Fruit fly (Drosophila melanogaster): Measurements from ENCODE around the gene 5-HT2A.

The 5-HT2A gene

DNA sequence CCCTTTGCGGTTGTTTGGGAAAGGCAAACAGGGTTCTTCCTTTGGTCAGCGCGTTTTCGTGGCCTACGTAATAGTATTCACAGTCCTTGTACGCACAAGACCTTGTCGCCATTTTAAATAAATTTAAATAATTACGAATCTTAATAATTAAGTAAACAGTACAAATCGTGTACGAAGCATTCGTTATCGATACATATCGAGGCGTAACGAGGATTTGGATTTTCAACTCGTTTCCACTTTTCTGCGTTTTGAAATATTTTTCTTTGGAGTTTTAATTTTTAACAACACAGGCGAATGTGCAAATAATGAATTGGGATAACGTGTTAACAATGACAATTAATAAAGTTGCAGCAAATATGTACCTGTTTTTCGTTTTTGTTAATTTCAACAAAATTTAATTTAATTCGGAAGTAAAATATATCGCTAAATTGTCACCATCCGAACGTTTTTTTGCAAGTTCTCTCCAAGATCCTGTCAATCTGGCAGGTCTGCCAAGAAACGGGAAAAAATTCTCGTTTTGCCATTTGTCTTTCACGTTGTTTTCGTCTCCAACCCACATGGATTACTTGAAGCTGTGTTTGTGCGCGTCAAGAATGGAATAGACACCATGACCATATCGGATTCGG is 32.9 kb downstream of the 5-HT2A start, which contains the start of the genes Dlip2 and rpk (continued):
- no peak for TF ChIP-seq Dfd (GFP tag; optimal IDR thresholded peaks at IDR 0.05)
- no peak for TF ChIP-seq ac (GFP tag; optimal IDR thresholded peaks at IDR 0.05)
- no peak for TF ChIP-seq Side (GFP tag; optimal IDR thresholded peaks at IDR 0.05)
- TF ChIP-seq sc (optimal IDR thresholded peaks at IDR 0.05): no peak
- no peak for TF ChIP-seq sc (GFP tag; optimal IDR thresholded peaks at IDR 0.05)
- no peak for TF ChIP-seq CG18476 (GFP tag; optimal IDR thresholded peaks at IDR 0.05)
- TF ChIP-seq CG7987 (GFP tag; optimal IDR thresholded peaks at IDR 0.05): no peak
- peak; percentile 66 for TF ChIP-seq CG2116 (GFP tag; optimal IDR thresholded peaks at IDR 0.05)
- no peak for TF ChIP-seq Hr51 (GFP tag; optimal IDR thresholded peaks at IDR 0.05)
- no peak for TF ChIP-seq CG34422 (GFP tag; IDR thresholded peaks at IDR 0.05)
- TF ChIP-seq CG12769 (tag; optimal IDR thresholded peaks at IDR 0.05): no peak
- no peak for TF ChIP-seq sens-2 (GFP tag; IDR thresholded peaks at IDR 0.05)
- TF ChIP-seq en (GFP tag; optimal IDR thresholded peaks at IDR 0.05): no peak
- no peak for TF ChIP-seq Usf (GFP tag; optimal IDR thresholded peaks at IDR 0.05)
- TF ChIP-seq wek (GFP tag; optimal IDR thresholded peaks at IDR 0.05): no peak
- TF ChIP-seq ro (GFP tag; IDR thresholded peaks at IDR 0.05): no peak
- TF ChIP-seq BEAF-32 (GFP tag; optimal IDR thresholded peaks at IDR 0.05): peak; percentile 87
- TF ChIP-seq zen (tag; optimal IDR thresholded peaks at IDR 0.05): peak; percentile 44
- no peak for TF ChIP-seq gcm2 (GFP tag; optimal IDR thresholded peaks at IDR 0.05)
- no peak for TF ChIP-seq CG33557 (GFP tag; optimal IDR thresholded peaks at IDR 0.05)
- TF ChIP-seq trh (GFP tag; optimal IDR thresholded peaks at IDR 0.05): no peak
- TF ChIP-seq nerfin-1 (tag; optimal IDR thresholded peaks at IDR 0.05): no peak
- no peak for TF ChIP-seq CG4404 (GFP tag; IDR thresholded peaks at IDR 0.05)
- TF ChIP-seq CG10431 (GFP tag; optimal IDR thresholded peaks at IDR 0.05): no peak
- no peak for TF ChIP-seq fd102C (GFP tag; optimal IDR thresholded peaks at IDR 0.05)
- no peak for TF ChIP-seq Hr3 (GFP tag; optimal IDR thresholded peaks at IDR 0.05)
- TF ChIP-seq CG13894 (tag; optimal IDR thresholded peaks at IDR 0.05): no peak
- no peak for TF ChIP-seq TFAM (GFP tag; optimal IDR thresholded peaks at IDR 0.05)
- TF ChIP-seq ash1 (GFP tag; optimal IDR thresholded peaks at IDR 0.05): no peak
- TF ChIP-seq CTCF (GFP tag; optimal IDR thresholded peaks at IDR 0.05): no peak
- no peak for TF ChIP-seq BtbVII (GFP tag; optimal IDR thresholded peaks at IDR 0.05)
- TF ChIP-seq Rfx (GFP tag; IDR thresholded peaks at IDR 0.05): 0 out of 2 replicates have a peak, but pooled peaks have one; percentile 18
- TF ChIP-seq CG4707 (GFP tag; optimal IDR thresholded peaks at IDR 0.05): no peak
- TF ChIP-seq CG33213 (GFP tag; optimal IDR thresholded peaks at IDR 0.05): no peak
- no peak for TF ChIP-seq CG4730 (GFP tag; IDR thresholded peaks at IDR 0.05)
- peak; percentile 25 for TF ChIP-seq CG9797 (GFP tag; optimal IDR thresholded peaks at IDR 0.05)
- peak; percentile 70; the same call in 1 of the 3 replicates for TF ChIP-seq mld (GFP tag; IDR thresholded peaks at IDR 0.05; ENCODE audit: partially characterized antibody)
- TF ChIP-seq Med (GFP tag): peak; percentile 55
- no peak for TF ChIP-seq ase (GFP tag; IDR thresholded peaks at IDR 0.05)
- TF ChIP-seq CG14710 (tag; optimal IDR thresholded peaks at IDR 0.05): peak; percentile 42
- TF ChIP-seq Vsx1 (GFP tag; optimal IDR thresholded peaks at IDR 0.05): no peak
- TF ChIP-seq NfI (GFP tag; optimal IDR thresholded peaks at IDR 0.05): no peak
- TF ChIP-seq ara (GFP tag; IDR thresholded peaks at IDR 0.05): no peak
- peak; percentile 49 for TF ChIP-seq pzg (GFP tag; optimal IDR thresholded peaks at IDR 0.05)
- TF ChIP-seq Deaf1 (tag; optimal IDR thresholded peaks at IDR 0.05): peak; percentile 23
- no peak for TF ChIP-seq CG18262 (tag; optimal IDR thresholded peaks at IDR 0.05)
- TF ChIP-seq CG8290 (GFP tag; optimal IDR thresholded peaks at IDR 0.05): no peak
- TF ChIP-seq CG8290 (tag; optimal IDR thresholded peaks at IDR 0.05): no peak
- no peak for TF ChIP-seq Lhr (GFP tag; optimal IDR thresholded peaks at IDR 0.05)
- peak; percentile 86 for TF ChIP-seq vnd (GFP tag; IDR thresholded peaks at IDR 0.05; ENCODE audit: partially characterized antibody)
- TF ChIP-seq CG4820 (GFP tag; optimal IDR thresholded peaks at IDR 0.05): no peak
